Fruit fly (Drosophila melanogaster) whole organism, embryonic: ENCODE measurements around the gene CG14352.
A peak's percentile ranks its signal among the peaks of the same experiment; 100 is the strongest.

ENCODE experiments used
- Ada2b ChIP-seq: fragments of 200-800 bp; sonication (Bioruptor generic); IDR thresholded peaks from 2 replicates; pipeline ENCODE4 v1.3.6; 2022; ENCODE audit warnings: missing biosample characterization, missing genetic modification characterization
- Aef1 ChIP-seq: fragments of 200-800 bp; sonication (Bioruptor generic); IDR thresholded peaks from 3 replicates; pipeline ENCODE4 v1.3.6; 2022; ENCODE audit warnings: missing biosample characterization, missing genetic modification characterization
- Awh ChIP-seq: fragments of 200-800 bp; sonication (Bioruptor generic); IDR thresholded peaks from 2 replicates; pipeline ENCODE4, ENCODE4 v1.3.6; 2022; ENCODE audit warnings: missing biosample characterization, missing genetic modification characterization
- BEAF-32 ChIP-seq: fragments of 200-800 bp; sonication (Bioruptor generic); optimal IDR thresholded peaks from 3 replicates; lab custom pipeline; 2017; ENCODE audit warnings: missing biosample characterization, missing genetic modification characterization, mild to moderate bottlenecking, moderate library complexity, missing genetic modification reagents
- Blimp-1 ChIP-seq: fragments of 200-800 bp; sonication (Bioruptor generic); optimal IDR thresholded peaks from 3 replicates; lab custom pipeline; 2018; ENCODE audit warnings: missing biosample characterization, missing genetic modification characterization, mild to moderate bottlenecking, moderate library complexity, missing genetic modification reagents
- CG10147 ChIP-seq: fragments of 200-800 bp; sonication (Bioruptor generic); optimal IDR thresholded peaks from 2 replicates; lab custom pipeline; 2019; ENCODE audit warnings: missing biosample characterization, mild to moderate bottlenecking, missing genetic modification characterization, moderate library complexity
- CG10366 ChIP-seq: fragments of 200-800 bp; sonication (Bioruptor generic); IDR thresholded peaks from 2 replicates; pipeline ENCODE4 v1.3.6; 2022; ENCODE audit warnings: missing biosample characterization, missing genetic modification characterization
- CG10431 ChIP-seq: fragments of 200-800 bp; sonication (Bioruptor generic); optimal IDR thresholded peaks from 3 replicates; lab custom pipeline; 2018; ENCODE audit warnings: missing biosample characterization, mild to moderate bottlenecking, missing genetic modification characterization
- CG11695 ChIP-seq: fragments of 200-800 bp; sonication (Bioruptor generic); IDR thresholded peaks from 3 replicates; pipeline ENCODE4 v1.3.6; 2022; ENCODE audit warnings: missing biosample characterization, missing genetic modification characterization
- CG13775 ChIP-seq: fragments of 200-800 bp; sonication (Bioruptor generic); optimal IDR thresholded peaks from 3 replicates; lab custom pipeline; 2017; ENCODE audit warnings: missing biosample characterization, mild to moderate bottlenecking, missing genetic modification characterization
- CG14441 ChIP-seq: fragments of 200-800 bp; sonication (Bioruptor generic); IDR thresholded peaks from 2 replicates; pipeline ENCODE4 v1.3.6; 2022; ENCODE audit warnings: missing biosample characterization, missing genetic modification characterization
- CG15479 ChIP-seq: fragments of 200-800 bp; sonication (Bioruptor generic); optimal IDR thresholded peaks from 3 replicates; lab custom pipeline; 2019; ENCODE audit warnings: missing biosample characterization, mild to moderate bottlenecking, missing genetic modification characterization, moderate library complexity
- CG15514 ChIP-seq: fragments of 200-800 bp; sonication (Bioruptor generic); optimal IDR thresholded peaks from 3 replicates; lab custom pipeline; 2017; ENCODE audit warnings: missing biosample characterization, missing genetic modification characterization, mild to moderate bottlenecking, moderate library complexity, missing genetic modification reagents
- CG17359 ChIP-seq: fragments of 200-800 bp; sonication (Bioruptor generic); optimal IDR thresholded peaks from 3 replicates; lab custom pipeline; 2018; ENCODE audit warnings: missing biosample characterization, mild to moderate bottlenecking, missing genetic modification characterization, moderate library complexity
- CG17361 ChIP-seq: fragments of 200-800 bp; sonication (Bioruptor generic); IDR thresholded peaks from 3 replicates; pipeline ENCODE4 v1.3.6; 2022; ENCODE audit warnings: missing biosample characterization, missing genetic modification characterization
- CG2199 ChIP-seq: fragments of 200-800 bp; sonication (Bioruptor generic); IDR thresholded peaks from 3 replicates; pipeline ENCODE4 v1.3.6; 2022; ENCODE audit warnings: missing biosample characterization, missing genetic modification characterization
- CG30403 ChIP-seq: fragments of 200-800 bp; sonication (Bioruptor generic); optimal IDR thresholded peaks from 3 replicates; lab custom pipeline; 2016; ENCODE audit warnings: missing biosample characterization, missing genetic modification characterization
- CG30431 ChIP-seq: fragments of 200-800 bp; sonication (Bioruptor generic); optimal IDR thresholded peaks from 2 replicates; lab custom pipeline; 2017; ENCODE audit warnings: missing biosample characterization, missing genetic modification characterization
- CG3065 ChIP-seq: fragments of 200-800 bp; sonication (Bioruptor generic); optimal IDR thresholded peaks from 2 replicates; lab custom pipeline; 2016; ENCODE audit warnings: missing biosample characterization, missing genetic modification characterization
- CG31224 ChIP-seq: fragments of 200-800 bp; sonication (Bioruptor generic); IDR thresholded peaks from 2 replicates; pipeline ENCODE4 v1.3.6; 2022; ENCODE audit warnings: missing biosample characterization, missing genetic modification characterization
- CG34422 ChIP-seq: fragments of 200-800 bp; sonication (Bioruptor generic); IDR thresholded peaks from 3 replicates; pipeline ENCODE4 v1.3.6; 2022; ENCODE audit warnings: missing biosample characterization, missing genetic modification characterization
- CG4360 ChIP-seq: fragments of 200-800 bp; sonication (Bioruptor generic); IDR thresholded peaks from 2 replicates; pipeline ENCODE4 v1.3.6; 2022; ENCODE audit warnings: missing biosample characterization, missing genetic modification characterization
- Dbx ChIP-seq: fragments of 200-800 bp; sonication (Bioruptor generic); IDR thresholded peaks from 3 replicates; pipeline ENCODE4 v1.3.6; 2022; ENCODE audit warnings: missing biosample characterization, missing genetic modification characterization
- Dll ChIP-seq: fragments of 200-800 bp; sonication (Bioruptor generic); IDR thresholded peaks from 4 replicates; pipeline ENCODE4 v1.3.6; 2022; ENCODE audit warnings: missing biosample characterization, missing genetic modification characterization; ENCODE audit not compliant: partially characterized antibody
- Hr51 ChIP-seq, 2 experiments: fragments of 200-800 bp; sonication (Bioruptor generic); optimal IDR thresholded peaks; 2 replicates in 1 of 2; 3 replicates in 1 of 2; lab custom pipeline; 2016 to 2018; ENCODE audit warnings: missing biosample characterization in 2 of 2, missing genetic modification characterization in 2 of 2, mild to moderate bottlenecking in 1 of 2, moderate library complexity in 1 of 2
- Med ChIP-seq: fragments of 200-800 bp; sonication (Bioruptor generic); peaks from one replicate; lab custom pipeline; 2016; ENCODE audit warnings: missing biosample characterization, missing genetic modification characterization, mild to moderate bottlenecking, inconsistent platforms, moderate library complexity
- Nf-YC ChIP-seq: fragments of 200-800 bp; optimal IDR thresholded peaks from 3 replicates; lab custom pipeline; 2019; ENCODE audit warnings: missing biosample characterization, mild to moderate bottlenecking, missing genetic modification characterization, moderate library complexity
- Rx ChIP-seq: fragments of 200-800 bp; sonication (Bioruptor generic); IDR thresholded peaks from 2 replicates; pipeline ENCODE4 v1.3.6; 2022; ENCODE audit warnings: missing biosample characterization, missing genetic modification characterization
- Sry-β ChIP-seq: fragments of 200-800 bp; sonication (Bioruptor generic); optimal IDR thresholded peaks from 2 replicates; lab custom pipeline; 2018; ENCODE audit warnings: missing biosample characterization, mild to moderate bottlenecking, missing genetic modification characterization, moderate library complexity
- ash1 ChIP-seq: fragments of 200-800 bp; sonication (Bioruptor generic); optimal IDR thresholded peaks from 2 replicates; lab custom pipeline; 2018; ENCODE audit warnings: missing biosample characterization, mild to moderate bottlenecking, missing genetic modification characterization
- dm ChIP-seq: fragments of 200-800 bp; sonication (Bioruptor generic); optimal IDR thresholded peaks from 3 replicates; lab custom pipeline; 2016; ENCODE audit warnings: missing biosample characterization, missing genetic modification characterization
- dmrt99B ChIP-seq: fragments of 200-800 bp; sonication (Bioruptor generic); optimal IDR thresholded peaks from 2 replicates; lab custom pipeline; 2018; ENCODE audit warnings: missing biosample characterization, mild to moderate bottlenecking, missing genetic modification characterization, moderate library complexity
- eve ChIP-seq, 2 experiments: fragments of >200 bp; optimal IDR thresholded peaks; 2 replicates each; lab custom pipeline; 2017; ENCODE audit warnings: missing biosample characterization in 2 of 2, missing genetic modification characterization in 2 of 2
- ewg ChIP-seq: fragments of 200-800 bp; sonication (Bioruptor generic); optimal IDR thresholded peaks from 3 replicates; lab custom pipeline; 2017; ENCODE audit warnings: mild to moderate bottlenecking, missing biosample characterization, missing genetic modification reagents, missing genetic modification characterization
- ham ChIP-seq: fragments of 200-800 bp; sonication (Bioruptor generic); IDR thresholded peaks from 2 replicates; pipeline ENCODE4 v1.3.6; 2022; ENCODE audit warnings: missing biosample characterization, missing genetic modification characterization
- hkb ChIP-seq, 2 experiments: fragments of 200-800 bp in 1 of 2; fragments of >200 bp in 1 of 2; sonication (Bioruptor generic) in 1 of 2; IDR thresholded peaks in 1 of 2; optimal IDR thresholded peaks in 1 of 2; 2 replicates each; pipeline versions ENCODE4 v1.3.6 to Lab custom; 2017 to 2022; ENCODE audit warnings: missing biosample characterization in 1 of 2, missing genetic modification characterization in 1 of 2
- nerfin-1 ChIP-seq: fragments of 200-800 bp; sonication (Bioruptor generic); optimal IDR thresholded peaks from 3 replicates; lab custom pipeline; 2019; ENCODE audit warnings: missing biosample characterization, mild to moderate bottlenecking, missing genetic modification characterization, moderate library complexity
- pros ChIP-seq: fragments of 200-800 bp; sonication (Bioruptor generic); optimal IDR thresholded peaks from 3 replicates; lab custom pipeline; 2019; ENCODE audit warnings: missing biosample characterization, mild to moderate bottlenecking, missing genetic modification characterization, moderate library complexity
- ranshi ChIP-seq: fragments of 200-800 bp; sonication (Bioruptor generic); IDR thresholded peaks from 2 replicates; pipeline ENCODE4 v1.3.6; 2022; ENCODE audit warnings: missing biosample characterization, missing genetic modification characterization
- rib ChIP-seq: fragments of 200-800 bp; sonication (Bioruptor generic); IDR thresholded peaks from 2 replicates; pipeline ENCODE4 v1.3.6; 2022; ENCODE audit warnings: missing biosample characterization, missing genetic modification characterization
- scrt ChIP-seq: fragments of 200-800 bp; sonication (Bioruptor generic); optimal IDR thresholded peaks from 2 replicates; lab custom pipeline; 2018; ENCODE audit warnings: missing biosample characterization, mild to moderate bottlenecking, missing genetic modification characterization, moderate library complexity
- sd ChIP-seq: fragments of 200-800 bp; sonication (Bioruptor generic); optimal IDR thresholded peaks from 3 replicates; lab custom pipeline; 2018; ENCODE audit warnings: missing biosample characterization, mild to moderate bottlenecking, missing genetic modification characterization, moderate library complexity
- sens-2 ChIP-seq: fragments of 200-800 bp; sonication (Bioruptor generic); IDR thresholded peaks from 2 replicates; pipeline ENCODE4 v1.3.6; 2022; ENCODE audit warnings: missing biosample characterization, missing genetic modification characterization
- stwl ChIP-seq: fragments of 200-800 bp; sonication (Bioruptor generic); optimal IDR thresholded peaks from 3 replicates; lab custom pipeline; 2018; ENCODE audit warnings: missing biosample characterization, mild to moderate bottlenecking, missing genetic modification characterization, moderate library complexity
- sug ChIP-seq: fragments of 200-800 bp; optimal IDR thresholded peaks from 2 replicates; lab custom pipeline; 2019; ENCODE audit warnings: missing biosample characterization, mild to moderate bottlenecking, missing genetic modification characterization, moderate library complexity
- ttk ChIP-seq: fragments of 200-800 bp; sonication (Bioruptor generic); IDR thresholded peaks from 2 replicates; pipeline ENCODE4 v2.1.2; 2022; ENCODE audit warnings: missing biosample characterization, missing genetic modification characterization

CG14352 gene

DNA sequence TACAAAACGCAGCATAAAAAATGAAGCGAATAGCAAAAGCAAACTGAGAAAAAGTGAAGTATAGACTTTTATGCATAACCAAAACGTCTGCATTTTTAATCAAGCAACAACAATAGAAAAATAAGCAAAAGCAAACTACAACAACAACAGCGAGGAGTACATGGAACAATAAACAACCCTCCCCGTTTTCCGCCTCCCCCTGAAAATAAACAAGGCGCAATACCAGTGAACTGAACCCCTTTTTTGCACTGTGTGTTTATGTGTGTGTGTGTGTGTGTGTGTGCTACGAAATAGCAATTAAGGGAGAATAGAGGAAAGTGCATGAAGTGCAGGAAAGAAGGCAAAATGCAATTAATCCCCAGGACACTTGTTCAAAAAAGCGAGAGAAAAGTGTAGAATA, 40.7 kb downstream of the CG14352 start (continued):
- peak; percentile 9 for TF ChIP-seq nerfin-1 (tag; lab: Kevin White, UChicago)
- TF ChIP-seq pros (GFP tag; lab: Kevin White, UChicago): peak; percentile 71
- TF ChIP-seq dmrt99B (tag; lab: Kevin White, UChicago): no peak
- TF ChIP-seq Aef1 (GFP tag; lab: Robert Waterston, UW): 0 out of 3 replicates have a peak, but pooled peaks have one; percentile 19
- no peak for TF ChIP-seq Sry-β (GFP tag; lab: Kevin White, UChicago)
- peak; percentile 60; the same call in 1 of the 3 replicates for TF ChIP-seq CG34422
- TF ChIP-seq dm: no peak
- TF ChIP-seq Hr51 (GFP tag; optimal IDR thresholded peaks at IDR 0.05; lab: Kevin White, UChicago): peak in 1 of 2 experiments; percentile 2
- TF ChIP-seq CG3065 (GFP tag; lab: Kevin White, UChicago): no peak
- no peak for TF ChIP-seq CG13775 (GFP tag; lab: Kevin White, UChicago)
- 0 out of 2 replicates have a peak, but pooled peaks have one; percentile 9 for TF ChIP-seq Rx (GFP tag; lab: Robert Waterston, UW)
- TF ChIP-seq CG10431 (GFP tag; lab: Kevin White, UChicago): peak; percentile 88
- TF ChIP-seq CG4360 (GFP tag; lab: Robert Waterston, UW): peak; percentile 87
- TF ChIP-seq CG30431 (GFP tag; lab: Kevin White, UChicago): no peak

- TF ChIP-seq Blimp-1 (GFP tag; lab: Kevin White, UChicago) (peak; percentile 43), sens-2 (GFP tag; lab: Robert Waterston, UW) (no peak), Dll (0 out of 4 replicates have a peak, but pooled peaks have one; percentile 13), Med (GFP tag; lab: Kevin White, UChicago) (peak; percentile 57), eve (GFP tag; optimal IDR thresholded peaks at IDR 0.05; lab: Kevin White, UChicago) (peak in 1 of 2 experiments; percentile 70), hkb (optimal IDR thresholded peaks at IDR 0.05; lab: Kevin White, UChicago) (peak; percentile 24), hkb (GFP tag; IDR thresholded peaks at IDR 0.05; lab: Robert Waterston, UW) (no peak), BEAF-32 (GFP tag; lab: Kevin White, UChicago) (no peak)
Measured at dm6 chr2L:1653800-1654199, 42.6 kb downstream of the CG14352 start.

dm6 chr2L:1654217-1654616, 43.0 kb downstream of the CG14352 start:
- TF ChIP-seq sd (tag; lab: Kevin White, UChicago): peak; percentile 38
- TF ChIP-seq CG10366 (GFP tag; lab: Robert Waterston, UW): no peak
- TF ChIP-seq ranshi (GFP tag; lab: Robert Waterston, UW): peak; percentile 19; the same call in 1 of the 2 replicates
- peak; percentile 55 for TF ChIP-seq Aef1 (GFP tag; lab: Robert Waterston, UW)
- TF ChIP-seq Nf-YC (tag; lab: Kevin White, UChicago): peak; percentile 35
- peak; percentile 35; the same call in 1 of the 3 replicates for TF ChIP-seq CG11695
- TF ChIP-seq CG17361 (GFP tag; lab: Robert Waterston, UW): no peak
- 0 out of 2 replicates have a peak, but pooled peaks have one; percentile 40 for TF ChIP-seq Awh (GFP tag; lab: Robert Waterston, UW)
- peak; percentile 12 for TF ChIP-seq stwl (tag; lab: Kevin White, UChicago)
- peak; percentile 35 for TF ChIP-seq ash1 (GFP tag; lab: Kevin White, UChicago)
- TF ChIP-seq ttk (GFP tag; lab: Robert Waterston, UW): peak; percentile 62
- no peak for TF ChIP-seq CG10147 (GFP tag; lab: Kevin White, UChicago)
- TF ChIP-seq CG31224: no peak
- TF ChIP-seq CG2199 (GFP tag; lab: Robert Waterston, UW): peak; percentile 74
- 0 out of 3 replicates have a peak, but pooled peaks have one; percentile 46 for TF ChIP-seq Dbx (GFP tag; lab: Robert Waterston, UW)
- TF ChIP-seq Ada2b (GFP tag; lab: Robert Waterston, UW): peak; percentile 23; the same call in 1 of the 2 replicates
- peak; percentile 5 for TF ChIP-seq CG15514
- peak; percentile 58 for TF ChIP-seq CG17359 (tag; lab: Kevin White, UChicago)
- no peak for TF ChIP-seq ham (GFP tag; lab: Robert Waterston, UW)
- no peak for TF ChIP-seq CG30403 (GFP tag; lab: Kevin White, UChicago)
- no peak for TF ChIP-seq CG15479 (GFP tag; lab: Kevin White, UChicago)
- TF ChIP-seq BEAF-32 (GFP tag; lab: Kevin White, UChicago): no peak
- peak; percentile 8 for TF ChIP-seq scrt (GFP tag; lab: Kevin White, UChicago)
- peak; percentile 33 for TF ChIP-seq sug (tag; lab: Kevin White, UChicago)
- peak; percentile 40 for TF ChIP-seq CG14441 (GFP tag; lab: Robert Waterston, UW)
- peak; percentile 5 for TF ChIP-seq ewg (GFP tag; lab: Kevin White, UChicago)
- TF ChIP-seq rib (GFP tag; lab: Robert Waterston, UW): peak; percentile 59; the same call in 1 of the 2 replicates
